Fruit fly (Drosophila melanogaster) whole organism, embryonic: ENCODE results near the gene CG6652.

Experiments
- Blimp-1 ChIP-seq: fragments of 200-800 bp; sonication (Bioruptor generic); optimal IDR thresholded peaks from 3 replicates; lab custom pipeline; 2018; ENCODE audit warnings: missing biosample characterization, missing genetic modification characterization, mild to moderate bottlenecking, moderate library complexity, missing genetic modification reagents
- CG10267 ChIP-seq: fragments of 200-800 bp; sonication (Bioruptor generic); optimal IDR thresholded peaks from 2 replicates; lab custom pipeline; 2018; ENCODE audit warnings: missing biosample characterization, mild to moderate bottlenecking, missing genetic modification characterization, moderate library complexity
- CG10462 ChIP-seq: fragments of 200-800 bp; sonication (Bioruptor generic); optimal IDR thresholded peaks from 2 replicates; lab custom pipeline; 2016; ENCODE audit warnings: missing biosample characterization, missing genetic modification characterization
- CG11504 ChIP-seq: fragments of 200-800 bp; sonication (Bioruptor generic); optimal IDR thresholded peaks from 3 replicates; lab custom pipeline; 2019; ENCODE audit warnings: missing biosample characterization, mild to moderate bottlenecking, missing genetic modification characterization, moderate library complexity
- CG12071 ChIP-seq: fragments of 200-800 bp; sonication (Bioruptor generic); optimal IDR thresholded peaks from 3 replicates; lab custom pipeline; 2018; ENCODE audit warnings: missing biosample characterization, mild to moderate bottlenecking, missing genetic modification characterization
- CG12155 ChIP-seq: fragments of 200-800 bp; sonication (Bioruptor generic); optimal IDR thresholded peaks from 3 replicates; lab custom pipeline; 2016; ENCODE audit warnings: missing biosample characterization, missing genetic modification characterization
- CG15479 ChIP-seq: fragments of 200-800 bp; sonication (Bioruptor generic); optimal IDR thresholded peaks from 3 replicates; lab custom pipeline; 2019; ENCODE audit warnings: missing biosample characterization, mild to moderate bottlenecking, missing genetic modification characterization, moderate library complexity
- CG17385 ChIP-seq: fragments of 200-800 bp; sonication (Bioruptor generic); optimal IDR thresholded peaks from 3 replicates; lab custom pipeline; 2018; ENCODE audit warnings: missing biosample characterization, mild to moderate bottlenecking, missing genetic modification characterization
- CG1832 ChIP-seq: fragments of 200-800 bp; sonication (Bioruptor generic); optimal IDR thresholded peaks from 2 replicates; lab custom pipeline; 2017; ENCODE audit warnings: missing biosample characterization, mild to moderate bottlenecking, missing genetic modification characterization, inconsistent platforms
- CG31365 ChIP-seq: fragments of 200-800 bp; sonication (Bioruptor generic); optimal IDR thresholded peaks from 2 replicates; lab custom pipeline; 2018; ENCODE audit warnings: missing biosample characterization, mild to moderate bottlenecking, missing genetic modification characterization
- CG3163 ChIP-seq: fragments of 200-800 bp; sonication (Bioruptor generic); optimal IDR thresholded peaks from 3 replicates; lab custom pipeline; 2016; ENCODE audit warnings: missing biosample characterization, missing genetic modification characterization
- CG32772 ChIP-seq: fragments of 200-800 bp; sonication (Bioruptor generic); IDR thresholded peaks from 2 replicates; pipeline ENCODE4 v1.3.6; 2022; ENCODE audit warnings: missing biosample characterization, missing genetic modification characterization
- CG3726 ChIP-seq: fragments of 200-800 bp; sonication (Bioruptor generic); IDR thresholded peaks from 3 replicates; pipeline ENCODE4, ENCODE4 v1.3.6; 2022; ENCODE audit warnings: missing biosample characterization, missing genetic modification characterization
- CG7556 ChIP-seq: fragments of 200-800 bp; sonication (Bioruptor generic); optimal IDR thresholded peaks from 2 replicates; lab custom pipeline; 2017; ENCODE audit warnings: missing biosample characterization, mild to moderate bottlenecking, missing genetic modification characterization
- CG9817 ChIP-seq: fragments of 200-800 bp; sonication (Bioruptor generic); optimal IDR thresholded peaks from 2 replicates; lab custom pipeline; 2018; ENCODE audit warnings: missing biosample characterization, mild to moderate bottlenecking, missing genetic modification characterization, moderate library complexity
- Dll ChIP-seq: fragments of 200-800 bp; sonication (Bioruptor generic); IDR thresholded peaks from 4 replicates; pipeline ENCODE4 v1.3.6; 2022; ENCODE audit warnings: missing biosample characterization, missing genetic modification characterization; ENCODE audit not compliant: partially characterized antibody
- Drgx ChIP-seq: fragments of 200-800 bp; sonication (Bioruptor generic); IDR thresholded peaks from 2 replicates; pipeline ENCODE4 v1.3.6; 2022; ENCODE audit warnings: missing biosample characterization, missing genetic modification characterization
- Fer3 ChIP-seq: fragments of 200-800 bp; sonication (Bioruptor generic); optimal IDR thresholded peaks from 2 replicates; lab custom pipeline; 2018; ENCODE audit warnings: missing biosample characterization, mild to moderate bottlenecking, missing genetic modification characterization, moderate library complexity
- GATAe ChIP-seq: fragments of 200-800 bp; sonication (Bioruptor generic); conservative IDR thresholded peaks from 2 replicates; pipeline ENCODE4 v1.3.6; 2022; ENCODE audit warnings: missing biosample characterization, missing genetic modification characterization
- Jarid2 ChIP-seq: fragments of 200-800 bp; sonication (Bioruptor generic); optimal IDR thresholded peaks from 3 replicates; lab custom pipeline; 2017; ENCODE audit warnings: mild to moderate bottlenecking, missing biosample characterization, missing genetic modification reagents, missing genetic modification characterization
- Med ChIP-seq: fragments of 200-800 bp; sonication (Bioruptor generic); peaks from one replicate; lab custom pipeline; 2016; ENCODE audit warnings: missing biosample characterization, missing genetic modification characterization, mild to moderate bottlenecking, inconsistent platforms, moderate library complexity
- Pdp1 ChIP-seq, 2 experiments: fragments of 200-800 bp; sonication (Bioruptor generic); optimal IDR thresholded peaks; 3 replicates each; lab custom pipeline; 2016; ENCODE audit warnings: missing biosample characterization in 2 of 2, missing genetic modification characterization in 2 of 2, mild to moderate bottlenecking in 1 of 2, moderate library complexity in 1 of 2
- Rx ChIP-seq: fragments of 200-800 bp; sonication (Bioruptor generic); IDR thresholded peaks from 2 replicates; pipeline ENCODE4 v1.3.6; 2022; ENCODE audit warnings: missing biosample characterization, missing genetic modification characterization
- Scr ChIP-seq: fragments of 200-800 bp; sonication (Bioruptor generic); IDR thresholded peaks from 2 replicates; pipeline ENCODE4 v1.3.6; 2022; ENCODE audit warnings: missing biosample characterization, missing genetic modification characterization; ENCODE audit not compliant: partially characterized antibody
- Taf1 ChIP-seq: fragments of 200-800 bp; sonication (Bioruptor generic); IDR thresholded peaks from 2 replicates; pipeline ENCODE4 v1.3.6; 2022; ENCODE audit warnings: missing biosample characterization, missing genetic modification characterization
- Vsx1 ChIP-seq: fragments of 200-800 bp; sonication (Bioruptor generic); optimal IDR thresholded peaks from 2 replicates; lab custom pipeline; 2017; ENCODE audit warnings: missing biosample characterization, mild to moderate bottlenecking, missing genetic modification characterization, missing genetic modification reagents
- bcd ChIP-seq: fragments of 200-800 bp; sonication (Bioruptor generic); optimal IDR thresholded peaks from 2 replicates; lab custom pipeline; 2017; ENCODE audit warnings: missing biosample characterization, mild to moderate bottlenecking, missing genetic modification characterization
- cad ChIP-seq: fragments of >200 bp; optimal IDR thresholded peaks from 2 replicates; lab custom pipeline; 2017; ENCODE audit warnings: missing biosample characterization, missing genetic modification characterization
- cas ChIP-seq: fragments of 200-800 bp; sonication (Bioruptor generic); IDR thresholded peaks from 2 replicates; pipeline ENCODE4 v1.3.6; 2022; ENCODE audit warnings: missing biosample characterization, missing genetic modification characterization
- cg ChIP-seq: fragments of 200-800 bp; sonication (Bioruptor generic); optimal IDR thresholded peaks from 3 replicates; lab custom pipeline; 2019; ENCODE audit warnings: missing biosample characterization, mild to moderate bottlenecking, missing genetic modification characterization, moderate library complexity
- crol ChIP-seq: fragments of 200-800 bp; sonication (Bioruptor generic); IDR thresholded peaks from 2 replicates; pipeline ENCODE4 v1.3.6; 2022; ENCODE audit warnings: missing biosample characterization, missing genetic modification characterization
- dmrt99B ChIP-seq: fragments of 200-800 bp; sonication (Bioruptor generic); optimal IDR thresholded peaks from 2 replicates; lab custom pipeline; 2018; ENCODE audit warnings: missing biosample characterization, mild to moderate bottlenecking, missing genetic modification characterization, moderate library complexity
- dysf ChIP-seq: fragments of 200-800 bp; sonication (Bioruptor generic); IDR thresholded peaks from 3 replicates; pipeline ENCODE4 v1.3.6; 2022; ENCODE audit warnings: missing biosample characterization, missing genetic modification characterization
- exex ChIP-seq: fragments of 200-800 bp; sonication (Bioruptor generic); optimal IDR thresholded peaks from 4 replicates; lab custom pipeline; 2018; ENCODE audit warnings: missing biosample characterization, mild to moderate bottlenecking, missing genetic modification characterization, moderate library complexity
- jing ChIP-seq: fragments of 200-800 bp; sonication (Bioruptor generic); optimal IDR thresholded peaks from 2 replicates; lab custom pipeline; 2018; ENCODE audit warnings: missing biosample characterization, mild to moderate bottlenecking, missing genetic modification characterization
- ken ChIP-seq: fragments of 200-800 bp; sonication (Bioruptor generic); IDR thresholded peaks from 3 replicates; pipeline ENCODE4 v1.3.6; 2022; ENCODE audit warnings: missing biosample characterization, missing genetic modification characterization
- nmo ChIP-seq: fragments of 200-800 bp; sonication (Bioruptor generic); optimal IDR thresholded peaks from 2 replicates; lab custom pipeline; 2018; ENCODE audit warnings: missing biosample characterization, mild to moderate bottlenecking, missing genetic modification characterization, moderate library complexity
- nom ChIP-seq: fragments of 200-800 bp; sonication (Bioruptor generic); optimal IDR thresholded peaks from 2 replicates; lab custom pipeline; 2017; ENCODE audit warnings: missing biosample characterization, missing genetic modification characterization, mild to moderate bottlenecking, moderate library complexity, missing genetic modification reagents
- odd ChIP-seq: fragments of 200-800 bp; sonication (Bioruptor generic); optimal IDR thresholded peaks from 2 replicates; lab custom pipeline; 2017; ENCODE audit warnings: missing biosample characterization, mild to moderate bottlenecking, missing genetic modification characterization
- otp ChIP-seq: fragments of 200-800 bp; sonication (Bioruptor generic); IDR thresholded peaks from 3 replicates; pipeline ENCODE4, ENCODE4 v1.3.6; 2022; ENCODE audit warnings: missing biosample characterization, missing genetic modification characterization
- pho ChIP-seq: fragments of 200-800 bp; sonication (Bioruptor generic); optimal IDR thresholded peaks from 2 replicates; lab custom pipeline; 2016; ENCODE audit warnings: missing biosample characterization, missing genetic modification characterization
- psq ChIP-seq: fragments of 200-800 bp; sonication (Bioruptor generic); optimal IDR thresholded peaks from 2 replicates; lab custom pipeline; 2017; ENCODE audit warnings: missing biosample characterization, missing genetic modification characterization
- sc ChIP-seq, 3 experiments: fragments of >200 bp in 2 of 3; fragments of 200-800 bp in 1 of 3; sonication (Bioruptor generic) in 1 of 3; optimal IDR thresholded peaks; 2 replicates in 2 of 3; 3 replicates in 1 of 3; lab custom pipeline; 2017; ENCODE audit warnings: mild to moderate bottlenecking in 1 of 3, missing biosample characterization in 1 of 3, missing genetic modification characterization in 1 of 3, missing genetic modification reagents in 1 of 3
- sd ChIP-seq: fragments of 200-800 bp; sonication (Bioruptor generic); optimal IDR thresholded peaks from 3 replicates; lab custom pipeline; 2018; ENCODE audit warnings: missing biosample characterization, mild to moderate bottlenecking, missing genetic modification characterization, moderate library complexity
- unc-4 ChIP-seq: fragments of 200-800 bp; sonication (Bioruptor generic); IDR thresholded peaks from 2 replicates; pipeline ENCODE4 v1.3.6; 2022; ENCODE audit warnings: missing biosample characterization, missing genetic modification characterization; ENCODE audit not compliant: partially characterized antibody
- wor ChIP-seq: fragments of 200-800 bp; sonication (Bioruptor generic); IDR thresholded peaks from 2 replicates; pipeline ENCODE4 v1.3.6; 2022; ENCODE audit warnings: missing biosample characterization, missing genetic modification characterization
- zen ChIP-seq: fragments of 200-800 bp; sonication (Bioruptor generic); optimal IDR thresholded peaks from 3 replicates; lab custom pipeline; 2018; ENCODE audit warnings: missing biosample characterization, mild to moderate bottlenecking, missing genetic modification characterization, moderate library complexity

Gene CG6652

DNA sequence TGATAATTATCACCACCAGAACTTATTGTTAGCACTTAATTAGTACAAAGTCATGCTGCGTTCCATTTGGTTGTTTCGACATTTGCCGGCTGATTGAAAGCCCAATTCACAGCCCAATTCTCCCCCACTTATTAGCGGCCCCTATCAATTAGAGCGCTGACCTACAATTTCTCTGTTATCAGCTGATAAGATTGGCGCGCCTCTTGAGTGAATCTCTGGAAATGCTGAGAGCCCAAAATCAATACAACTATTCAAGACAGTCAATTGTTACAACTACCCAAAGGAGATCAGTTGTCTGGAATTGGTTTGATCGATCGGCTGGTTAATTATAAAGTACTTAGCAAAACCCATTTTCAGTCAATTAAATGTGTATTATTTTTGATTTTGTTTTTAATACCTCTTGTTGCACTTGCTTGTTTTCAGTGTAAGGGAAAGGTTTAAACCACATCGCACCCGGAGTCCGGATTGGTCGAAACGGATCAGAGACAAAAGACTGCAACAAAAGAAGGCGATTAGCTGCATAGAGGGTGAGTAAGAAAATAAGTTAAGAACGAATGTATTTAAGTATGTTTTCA, 37.8 kb downstream of the CG6652 start (continued):
- no peak for TF ChIP-seq odd (GFP tag; lab: Kevin White, UChicago)
- no peak for TF ChIP-seq Drgx
- no peak for TF ChIP-seq wor (GFP tag; lab: Robert Waterston, UW)
- no peak for TF ChIP-seq Taf1 (GFP tag; lab: Robert Waterston, UW)
- TF ChIP-seq psq (GFP tag; lab: Kevin White, UChicago), result no peak
- TF ChIP-seq cad, result no peak
- no peak for TF ChIP-seq dmrt99B (tag; lab: Kevin White, UChicago)
- TF ChIP-seq CG3726 (GFP tag; lab: Robert Waterston, UW), result 0 out of 3 replicates have a peak, but pooled peaks have one; percentile 12

DNA sequence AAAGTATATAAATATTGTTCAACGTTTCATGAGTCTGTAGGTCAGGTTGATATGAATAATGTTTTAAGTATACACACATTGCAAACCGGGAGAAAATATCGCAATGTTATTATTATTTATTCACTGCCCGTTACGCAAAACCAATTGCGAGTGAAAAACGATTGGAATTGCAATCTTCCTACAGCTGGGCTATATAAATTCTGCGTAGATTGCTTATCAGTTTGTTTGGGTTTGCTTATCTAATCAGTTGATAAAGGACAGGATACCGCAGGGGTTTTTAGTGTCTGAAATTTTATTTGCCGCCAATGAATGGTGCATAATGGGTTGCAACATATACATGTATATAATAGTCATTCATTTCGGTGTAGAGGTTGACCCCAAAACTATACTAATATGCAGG, 38.6 kb downstream of the CG6652 start:
- TF ChIP-seq dysf (GFP tag; lab: Robert Waterston, UW), result no peak
- TF ChIP-seq CG1832, result no peak
- TF ChIP-seq sd (tag; lab: Kevin White, UChicago), result peak; percentile 55
- TF ChIP-seq CG15479, result peak; percentile 57
- peak in 1 of 2 experiments; percentile 72 for TF ChIP-seq Pdp1 (GFP tag; optimal IDR thresholded peaks at IDR 0.05; lab: Kevin White, UChicago)
- no peak for TF ChIP-seq unc-4 (GFP tag; lab: Robert Waterston, UW)
- TF ChIP-seq nom (GFP tag; lab: Kevin White, UChicago), result peak; percentile 21
- peak; percentile 19 for TF ChIP-seq exex
- TF ChIP-seq GATAe (GFP tag; lab: Robert Waterston, UW), result peak; percentile 44; the same call in 1 of the 2 replicates
- TF ChIP-seq bcd (GFP tag; lab: Kevin White, UChicago), result no peak
- peak; percentile 28 for TF ChIP-seq Med (GFP tag; lab: Kevin White, UChicago)
- TF ChIP-seq Vsx1 (GFP tag; lab: Kevin White, UChicago), result no peak
- TF ChIP-seq Scr, result no peak

DNA sequence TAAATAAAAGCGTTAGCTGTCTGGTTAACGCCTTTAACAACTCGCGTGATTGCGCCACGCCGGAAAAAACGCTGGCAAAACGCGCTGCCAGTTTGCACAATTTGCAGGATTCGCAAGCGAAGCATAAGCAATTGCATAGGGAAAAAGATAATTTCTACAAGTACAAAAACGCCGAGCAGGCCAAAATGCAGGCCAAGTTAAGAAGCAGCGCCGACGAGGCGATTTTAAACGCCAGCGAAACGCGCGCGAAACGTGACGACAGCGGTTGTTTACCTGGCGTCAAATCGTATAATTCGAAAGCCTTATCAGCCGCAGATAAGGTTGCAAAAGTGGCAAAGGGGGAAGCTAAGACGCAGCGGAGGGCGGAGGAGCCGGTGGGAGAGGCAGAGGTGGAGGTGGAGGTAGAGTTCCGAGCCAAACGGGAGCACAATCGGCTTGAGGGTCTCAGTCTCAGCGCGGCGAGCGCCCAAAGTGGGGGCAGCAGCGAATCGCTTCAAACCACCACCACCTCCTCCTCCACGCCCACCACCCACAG, 41.5 kb downstream of the CG6652 start:
- TF ChIP-seq Fer3 (tag; lab: Kevin White, UChicago) (no peak), nmo (no peak), CG12071 (GFP tag; lab: Kevin White, UChicago) (peak; percentile 12), Dll (GFP tag; lab: Robert Waterston, UW) (no peak), CG9817 (tag; lab: Kevin White, UChicago) (no peak), otp (GFP tag; lab: Robert Waterston, UW) (no peak), pho (GFP tag; lab: Kevin White, UChicago) (no peak), sc (optimal IDR thresholded peaks at IDR 0.05; lab: Kevin White, UChicago) (no peak), sc (GFP tag; optimal IDR thresholded peaks at IDR 0.05; lab: Kevin White, UChicago) (no peak), CG31365 (tag; lab: Kevin White, UChicago) (no peak), CG10267 (tag; lab: Kevin White, UChicago) (no peak), cg (GFP tag; lab: Kevin White, UChicago) (no peak), cas (GFP tag; lab: Robert Waterston, UW) (no peak), ken (GFP tag; lab: Robert Waterston, UW) (no peak), Jarid2 (GFP tag; lab: Kevin White, UChicago) (peak; percentile 28), Rx (GFP tag; lab: Robert Waterston, UW) (0 out of 2 replicates have a peak, but pooled peaks have one; percentile 3), jing (GFP tag; lab: Kevin White, UChicago) (no peak), CG3163 (GFP tag; lab: Kevin White, UChicago) (no peak), CG10462 (GFP tag; lab: Kevin White, UChicago) (no peak), CG32772 (no peak), CG17385 (GFP tag; lab: Kevin White, UChicago) (no peak), zen (tag; lab: Kevin White, UChicago) (no peak), Blimp-1 (GFP tag; lab: Kevin White, UChicago) (no peak), CG11504 (tag; lab: Kevin White, UChicago) (no peak), crol (GFP tag; lab: Robert Waterston, UW) (peak; percentile 95), CG12155 (GFP tag; lab: Kevin White, UChicago) (no peak), CG7556 (GFP tag; lab: Kevin White, UChicago) (no peak)
